Fruit fly (Drosophila melanogaster) whole organism, prepupa: ENCODE measurements around the gene Ets21C.
A peak's percentile ranks its signal among the peaks of the same experiment; 100 is the strongest.

Experiments used
- CG4318 ChIP-seq: fragments of 200-800 bp; sonication (Bioruptor generic); optimal IDR thresholded peaks from 3 replicates; lab custom pipeline; 2017; ENCODE audit warnings: missing biosample characterization, mild to moderate bottlenecking, missing genetic modification characterization
- svp ChIP-seq: fragments of 200-800 bp; sonication (Bioruptor generic); peaks from one replicate; lab custom pipeline; 2016; ENCODE audit warnings: missing biosample characterization, missing genetic modification characterization

Ets21C gene

DNA sequence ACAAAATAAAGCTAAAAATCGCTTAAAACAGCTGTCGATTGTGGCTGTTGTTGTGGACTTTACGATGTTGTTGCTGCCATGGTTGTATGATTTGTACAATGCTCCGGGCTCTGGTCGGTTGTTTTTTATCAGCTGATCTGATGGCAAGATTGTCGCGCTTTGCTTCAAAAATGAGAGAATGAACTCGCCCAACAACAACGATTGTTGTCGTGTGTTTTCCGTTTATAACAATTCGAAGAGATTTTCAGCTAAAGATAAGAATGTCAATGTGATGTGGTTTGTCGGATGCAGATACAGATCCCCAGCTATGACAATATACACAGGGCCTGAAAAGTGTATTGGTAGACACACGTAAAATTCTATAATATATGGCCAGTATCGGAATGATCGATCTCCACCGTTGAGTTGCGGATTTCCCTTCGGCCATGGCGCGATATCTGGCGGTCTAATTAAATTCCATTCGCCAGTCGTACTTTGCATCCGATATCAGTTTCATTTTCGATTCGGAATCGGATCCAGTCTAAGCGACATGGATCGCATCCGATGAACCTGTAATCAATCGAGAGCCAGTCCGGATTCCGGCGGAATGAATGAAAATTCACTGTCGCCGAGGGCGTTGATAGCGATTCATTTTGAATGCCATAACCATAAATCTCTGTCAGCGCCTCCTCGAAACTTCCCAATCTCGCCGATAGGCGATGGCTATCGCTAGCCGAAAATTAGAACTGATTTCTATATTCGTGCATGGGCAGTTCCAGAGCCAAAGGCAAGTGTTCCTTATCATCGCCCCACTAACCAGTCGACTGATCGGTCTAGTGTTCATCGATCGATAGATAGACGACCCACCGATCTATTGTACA, 57.1 kb downstream of the Ets21C start:
- no peak for TF ChIP-seq CG4318 (GFP tag; lab: Kevin White, UChicago)
- peak; percentile 90 for TF ChIP-seq svp (GFP tag; lab: Kevin White, UChicago)
- TF ChIP-seq, all 60 proteins: peak for 1
